Fruit fly (Drosophila melanogaster): ENCODE data around the gene CG33493.

DNA sequence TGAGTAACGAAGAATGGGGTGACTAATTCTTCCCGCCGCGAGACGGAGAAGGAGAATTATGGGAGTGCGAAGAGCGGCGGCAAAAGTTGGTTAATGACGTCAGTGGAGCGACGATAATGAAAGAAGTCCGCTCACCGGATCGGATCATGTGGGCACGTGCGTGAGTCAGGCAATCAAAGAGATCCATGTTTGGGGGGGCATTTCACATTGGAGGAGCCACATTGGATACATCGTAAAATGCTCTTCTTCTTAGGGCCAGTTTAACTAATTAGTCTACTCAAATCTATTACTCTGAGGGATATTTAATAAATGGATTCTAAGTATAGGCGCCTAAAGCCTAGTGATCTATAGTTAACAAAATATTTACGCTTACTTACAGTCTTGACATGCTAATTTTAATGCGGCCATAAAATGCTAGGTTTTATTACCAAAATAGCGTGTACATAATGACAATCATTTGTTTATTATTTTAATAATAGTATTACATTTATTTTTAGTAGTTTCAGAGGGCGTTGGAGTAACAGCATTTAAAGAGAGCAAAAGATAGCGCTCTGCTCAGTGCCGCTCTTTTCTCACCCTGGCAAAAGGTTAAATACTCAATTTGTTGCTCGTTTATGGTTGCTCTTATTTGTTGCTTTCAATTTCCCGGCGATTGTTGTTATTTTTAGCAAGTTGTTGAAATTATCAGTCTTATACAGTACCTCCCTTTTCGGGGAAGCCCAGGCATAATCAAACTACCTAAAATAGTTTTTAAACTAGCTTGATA, 34.4 kb downstream of the CG33493 start:
- TF ChIP-seq crc (GFP tag; optimal IDR thresholded peaks at IDR 0.05) (no peak), twi (tag; optimal IDR thresholded peaks at IDR 0.05) (no peak), CG6765 (GFP tag; optimal IDR thresholded peaks at IDR 0.05) (no peak), ssp (GFP tag; IDR thresholded peaks at IDR 0.05) (no peak), CG11247 (GFP tag; IDR thresholded peaks at IDR 0.05) (no peak), CoRest (tag; optimal IDR thresholded peaks at IDR 0.05) (no peak)

Measured in whole organism, embryonic.